Fruit fly (Drosophila melanogaster): ENCODE results near the gene CG33270.

- TF ChIP-seq CTCF (optimal IDR thresholded peaks at IDR 0.05) (no peak), CG8478 (optimal IDR thresholded peaks at IDR 0.05) (no peak)
Measured at dm6 chr3L:11587720-11588580, 9.5 kb upstream of the CG33270 start, which contains the start of gene rt.
